Fruit fly (Drosophila melanogaster): ENCODE data around the gene Svip.

Svip gene

dm6 chr3L:9402157-9402890, 43.5 kb downstream of the Svip start, which contains the start of gene eIF4E1 (continued):
- TF ChIP-seq seq (GFP tag; IDR thresholded peaks at IDR 0.05) = no peak
- peak; percentile 37 for TF ChIP-seq ems (GFP tag; optimal IDR thresholded peaks at IDR 0.05)
- TF ChIP-seq luna (GFP tag; optimal IDR thresholded peaks at IDR 0.05) = no peak
- no peak for TF ChIP-seq NC2α (GFP tag; optimal IDR thresholded peaks at IDR 0.05)
- TF ChIP-seq CG18599 (GFP tag; optimal IDR thresholded peaks at IDR 0.05) = no peak
- no peak for TF ChIP-seq CG4730 (GFP tag; IDR thresholded peaks at IDR 0.05)
- no peak for TF ChIP-seq HLH3B (GFP tag; IDR thresholded peaks at IDR 0.05)
- TF ChIP-seq CG18476 (GFP tag; optimal IDR thresholded peaks at IDR 0.05) = no peak
- no peak for TF ChIP-seq jigr1 (GFP tag; IDR thresholded peaks at IDR 0.05)
- no peak for TF ChIP-seq gcm2 (GFP tag; optimal IDR thresholded peaks at IDR 0.05)
- TF ChIP-seq al (GFP tag; IDR thresholded peaks at IDR 0.05) = no peak
- peak; percentile 68 for TF ChIP-seq CG15514 (GFP tag; optimal IDR thresholded peaks at IDR 0.05)
- no peak for TF ChIP-seq CG5245 (GFP tag; optimal IDR thresholded peaks at IDR 0.05)
- TF ChIP-seq Aef1 (GFP tag; IDR thresholded peaks at IDR 0.05) = no peak
- no peak for TF ChIP-seq unpg (GFP tag; optimal IDR thresholded peaks at IDR 0.05)
- TF ChIP-seq CG1602 (GFP tag; optimal IDR thresholded peaks at IDR 0.05) = no peak
- no peak for TF ChIP-seq Bdp1 (GFP tag; optimal IDR thresholded peaks at IDR 0.05)
- TF ChIP-seq CG30431 (GFP tag; optimal IDR thresholded peaks at IDR 0.05) = no peak
- TF ChIP-seq CG17912 (GFP tag; optimal IDR thresholded peaks at IDR 0.05) = peak; percentile 29
- no peak for TF ChIP-seq kni (GFP tag; optimal IDR thresholded peaks at IDR 0.05)
- peak; percentile 75 for TF ChIP-seq CG3847 (GFP tag; IDR thresholded peaks at IDR 0.05)
- TF ChIP-seq hkb (optimal IDR thresholded peaks at IDR 0.05) = no peak
- TF ChIP-seq hkb (GFP tag; IDR thresholded peaks at IDR 0.05) = no peak
- no peak for TF ChIP-seq cas (GFP tag; IDR thresholded peaks at IDR 0.05)
- TF ChIP-seq CG2712 (tag; optimal IDR thresholded peaks at IDR 0.05) = peak; percentile 53
- no peak for TF ChIP-seq CG4282 (GFP tag; optimal IDR thresholded peaks at IDR 0.05)
- no peak for TF ChIP-seq CG43689 (GFP tag; IDR thresholded peaks at IDR 0.05)
- TF ChIP-seq CG14710 (tag; optimal IDR thresholded peaks at IDR 0.05) = peak; percentile 71
- peak; percentile 8 for TF ChIP-seq bcd (GFP tag; optimal IDR thresholded peaks at IDR 0.05)
- no peak for TF ChIP-seq Ptx1 (GFP tag; IDR thresholded peaks at IDR 0.05)
- TF ChIP-seq CG15479 (GFP tag; optimal IDR thresholded peaks at IDR 0.05) = peak; percentile 73
- peak; percentile 31 for TF ChIP-seq CG13894 (tag; optimal IDR thresholded peaks at IDR 0.05)
- no peak for TF ChIP-seq rib (GFP tag; IDR thresholded peaks at IDR 0.05)
- TF ChIP-seq ac (GFP tag; optimal IDR thresholded peaks at IDR 0.05) = no peak
- no peak for TF ChIP-seq CG7839 (tag; optimal IDR thresholded peaks at IDR 0.05)
- no peak for TF ChIP-seq GATAe (GFP tag; conservative IDR thresholded peaks at IDR 0.05)
- no peak for TF ChIP-seq ind (GFP tag; optimal IDR thresholded peaks at IDR 0.05)
- no peak for TF ChIP-seq tio (GFP tag; optimal IDR thresholded peaks at IDR 0.05)
- no peak for TF ChIP-seq Nf-YB (GFP tag; optimal IDR thresholded peaks at IDR 0.05)
- peak; percentile 86 for TF ChIP-seq knrl (GFP tag; IDR thresholded peaks at IDR 0.05; ENCODE audit: partially characterized antibody)
- TF ChIP-seq hbn (GFP tag; IDR thresholded peaks at IDR 0.05; ENCODE audit: partially characterized antibody) = peak; percentile 57
- TF ChIP-seq Dip2 (GFP tag; IDR thresholded peaks at IDR 0.05) = no peak
- no peak for TF ChIP-seq ham (GFP tag; IDR thresholded peaks at IDR 0.05)
- no peak for TF ChIP-seq az2 (GFP tag; optimal IDR thresholded peaks at IDR 0.05)
- TF ChIP-seq CG31365 (tag; optimal IDR thresholded peaks at IDR 0.05) = no peak
- no peak for TF ChIP-seq CG6175 (GFP tag; IDR thresholded peaks at IDR 0.05)
- TF ChIP-seq slou (GFP tag; optimal IDR thresholded peaks at IDR 0.05) = peak; percentile 9
- no peak for TF ChIP-seq Ada2b (GFP tag; IDR thresholded peaks at IDR 0.05)
- TF ChIP-seq ranshi (GFP tag; IDR thresholded peaks at IDR 0.05) = no peak
- no peak for TF ChIP-seq sc (optimal IDR thresholded peaks at IDR 0.05)
- TF ChIP-seq sc (GFP tag; optimal IDR thresholded peaks at IDR 0.05) = no peak
- no peak for TF ChIP-seq Dfd (GFP tag; optimal IDR thresholded peaks at IDR 0.05)
